Fruit fly (Drosophila melanogaster): ENCODE results near the gene CG11585.
A peak's percentile ranks its signal among the peaks of the same experiment; 100 is the strongest.

CG11585 gene

dm6 chrX:14208426-14209208 lies 19.3 kb downstream of the CG11585 start (continued):
- TF ChIP-seq CG14710 (tag; optimal IDR thresholded peaks at IDR 0.05), result peak; percentile 77
- peak; percentile 97 for TF ChIP-seq Adf1 (GFP tag; IDR thresholded peaks at IDR 0.05)
- TF ChIP-seq CG3995 (GFP tag; optimal IDR thresholded peaks at IDR 0.05), result no peak
- TF ChIP-seq pan (optimal IDR thresholded peaks at IDR 0.05), result no peak
- peak in 1 of 2 experiments; percentile 58 for TF ChIP-seq pan (GFP tag; optimal IDR thresholded peaks at IDR 0.05 in 1 of 2, IDR thresholded peaks at IDR 0.05 in 1 of 2)
- peak in 1 of 2 experiments; percentile 19 for TF ChIP-seq Eip74EF (GFP tag; optimal IDR thresholded peaks at IDR 0.05)
- TF ChIP-seq gem (tag; optimal IDR thresholded peaks at IDR 0.05), result peak; percentile 80
- no peak for TF ChIP-seq nerfin-2 (GFP tag; IDR thresholded peaks at IDR 0.05; ENCODE audit: partially characterized antibody)
- peak; percentile 73; the same call in 1 of the 3 replicates for TF ChIP-seq gce (GFP tag; IDR thresholded peaks at IDR 0.05)
- TF ChIP-seq dan (GFP tag; IDR thresholded peaks at IDR 0.05), result no peak
- TF ChIP-seq repo (GFP tag; optimal IDR thresholded peaks at IDR 0.05), result no peak
- peak; percentile 4 for TF ChIP-seq Bteb2 (GFP tag; optimal IDR thresholded peaks at IDR 0.05)
- no peak for TF ChIP-seq CG34376 (GFP tag; optimal IDR thresholded peaks at IDR 0.05)
- peak; percentile 58 for TF ChIP-seq Six4 (GFP tag; optimal IDR thresholded peaks at IDR 0.05)
- TF ChIP-seq lmd (GFP tag; IDR thresholded peaks at IDR 0.05), result peak; percentile 24
- no peak for TF ChIP-seq Hand (GFP tag; optimal IDR thresholded peaks at IDR 0.05)
- TF ChIP-seq toy (GFP tag; IDR thresholded peaks at IDR 0.05), result no peak
- no peak for TF ChIP-seq dati (GFP tag; IDR thresholded peaks at IDR 0.05)
- no peak for TF ChIP-seq Dfd (GFP tag; optimal IDR thresholded peaks at IDR 0.05)
- no peak for TF ChIP-seq lov (optimal IDR thresholded peaks at IDR 0.05)
- TF ChIP-seq lov (GFP tag; IDR thresholded peaks at IDR 0.05), result 0 out of 3 replicates have a peak, but pooled peaks have one; percentile 23
- peak; percentile 13 for TF ChIP-seq trh (GFP tag; optimal IDR thresholded peaks at IDR 0.05)
- TF ChIP-seq CG4282 (GFP tag; optimal IDR thresholded peaks at IDR 0.05), result no peak
- peak; percentile 34 to 41 for TF ChIP-seq Pdp1 (GFP tag; optimal IDR thresholded peaks at IDR 0.05)
- TF ChIP-seq ATbp (GFP tag; optimal IDR thresholded peaks at IDR 0.05), result peak; percentile 68
- 0 out of 3 replicates have a peak, but pooled peaks have one; percentile 56 for TF ChIP-seq ase (GFP tag; IDR thresholded peaks at IDR 0.05)
- TF ChIP-seq NK7.1 (GFP tag; optimal IDR thresholded peaks at IDR 0.05), result no peak
- no peak for TF ChIP-seq CG4730 (GFP tag; IDR thresholded peaks at IDR 0.05)
- peak; percentile 67 for TF ChIP-seq CG18262 (tag; optimal IDR thresholded peaks at IDR 0.05)
- TF ChIP-seq al (GFP tag; IDR thresholded peaks at IDR 0.05), result no peak
- no peak for TF ChIP-seq lbe (GFP tag; optimal IDR thresholded peaks at IDR 0.05)
- peak; percentile 15 for TF ChIP-seq CG6683 (GFP tag; optimal IDR thresholded peaks at IDR 0.05)
- 0 out of 2 replicates have a peak, but pooled peaks have one; percentile 17 for TF ChIP-seq ssp (GFP tag; IDR thresholded peaks at IDR 0.05)
- no peak for TF ChIP-seq mirr (GFP tag; optimal IDR thresholded peaks at IDR 0.05)
- peak; percentile 30 for TF ChIP-seq chn (GFP tag; optimal IDR thresholded peaks at IDR 0.05)
- no peak for TF ChIP-seq ara (GFP tag; IDR thresholded peaks at IDR 0.05)
- TF ChIP-seq yki (optimal IDR thresholded peaks at IDR 0.05), result no peak
- peak; percentile 76 for TF ChIP-seq CG2678 (tag; optimal IDR thresholded peaks at IDR 0.05)
- peak; percentile 65 for TF ChIP-seq CG13424 (tag; optimal IDR thresholded peaks at IDR 0.05)
- 0 out of 3 replicates have a peak, but pooled peaks have one; percentile 31 for TF ChIP-seq tgo (GFP tag; IDR thresholded peaks at IDR 0.05)
- TF ChIP-seq fd3F (GFP tag; optimal IDR thresholded peaks at IDR 0.05), result no peak
- TF ChIP-seq Dip3 (GFP tag; optimal IDR thresholded peaks at IDR 0.05), result no peak
- TF ChIP-seq CG18599 (GFP tag; optimal IDR thresholded peaks at IDR 0.05), result peak; percentile 59
- peak; percentile 57 for TF ChIP-seq sqz (GFP tag; optimal IDR thresholded peaks at IDR 0.05)
- peak; percentile 4 for TF ChIP-seq pho (GFP tag; optimal IDR thresholded peaks at IDR 0.05)
- peak; percentile 51 for TF ChIP-seq E2f2 (GFP tag; IDR thresholded peaks at IDR 0.05)
- TF ChIP-seq fd64A (GFP tag; optimal IDR thresholded peaks at IDR 0.05), result no peak
- no peak for TF ChIP-seq seq (GFP tag; IDR thresholded peaks at IDR 0.05)
- peak; percentile 5 for TF ChIP-seq Camta (GFP tag; optimal IDR thresholded peaks at IDR 0.05)
- no peak for TF ChIP-seq hkb (optimal IDR thresholded peaks at IDR 0.05)
- peak; percentile 82 for TF ChIP-seq hkb (GFP tag; IDR thresholded peaks at IDR 0.05)
